Worm (Caenorhabditis elegans) whole organism, L2 larva: ENCODE measurements around the gene C35C5.8.

Experiments used
- ama-1 ChIP-seq: fragments of 150-350 bp; optimal IDR thresholded peaks from 2 replicates; lab custom pipeline; 2018; ENCODE audit warnings: inconsistent platforms
- nhr-77 ChIP-seq: fragments of 150-350 bp; optimal IDR thresholded peaks from 2 replicates; lab custom pipeline; 2014; ENCODE audit warnings: missing biosample characterization, missing genetic modification characterization

ce11 chrX:11501967-11502366 is 31.4 kb upstream of the C35C5.8 start, which contains the start of gene F29G6.1:
- TF ChIP-seq nhr-77 (tag; lab: Kevin White, UChicago) (no peak), ama-1 (lab: Kevin White, UChicago) (no peak)
